Worm (Caenorhabditis elegans) whole organism, L4 larva: ENCODE data around the gene cnb-1.

Experiments used
- F37D6.2 ChIP-seq: sonication (generic microtip); optimal IDR thresholded peaks from 2 replicates; lab custom pipeline; 2016; ENCODE audit warnings: mild to moderate bottlenecking, missing genetic modification characterization, missing compliant biosample characterization
- F44E2.7 ChIP-seq: fragments of 200-800 bp; sonication (Bioruptor generic); IDR thresholded peaks from 2 replicates; pipeline ENCODE4 v2.1.2; 2022; ENCODE audit warnings: missing genetic modification characterization, missing compliant biosample characterization
- F49E8.2 ChIP-seq: sonication (generic microtip); optimal IDR thresholded peaks from 2 replicates; lab custom pipeline; 2016; ENCODE audit warnings: missing compliant biosample characterization, mild to moderate bottlenecking, missing genetic modification characterization, borderline replicate concordance
- T26A8.4 ChIP-seq: fragments of 200-800 bp; sonication (Bioruptor generic); IDR thresholded peaks from 2 replicates; pipeline ENCODE4 v1.3.6; 2022; ENCODE audit warnings: missing genetic modification characterization, missing compliant biosample characterization
- Y48G9A.11 ChIP-seq: fragments of 200-800 bp; sonication (Bioruptor generic); IDR thresholded peaks from 2 replicates; pipeline ENCODE4 v1.3.6; 2022; ENCODE audit warnings: missing genetic modification reagents, missing genetic modification characterization, missing compliant biosample characterization
- Y75B8A.6 ChIP-seq: fragments of 200-800 bp; sonication (Bioruptor generic); IDR thresholded peaks from 2 replicates; pipeline ENCODE4 v1.3.6; 2022; ENCODE audit warnings: missing genetic modification reagents, missing genetic modification characterization, missing compliant biosample characterization
- aly-2 ChIP-seq: sonication (generic microtip); optimal IDR thresholded peaks from 2 replicates; lab custom pipeline; 2018; ENCODE audit warnings: missing biosample characterization, missing genetic modification characterization
- ama-1 ChIP-seq: fragments of 150-350 bp; optimal IDR thresholded peaks from 2 replicates; lab custom pipeline; 2014; ENCODE audit warnings: inconsistent platforms, mixed read lengths
- attf-4 ChIP-seq: sonication (generic microtip); optimal IDR thresholded peaks from 3 replicates; lab custom pipeline; 2017; ENCODE audit warnings: missing biosample characterization, missing genetic modification characterization
- ceh-32 ChIP-seq: sonication (generic microtip); optimal IDR thresholded peaks from 2 replicates; lab custom pipeline; 2016; ENCODE audit warnings: mild to moderate bottlenecking, missing genetic modification characterization, missing compliant biosample characterization; ENCODE audit not compliant: poor library complexity
- ceh-44 ChIP-seq: fragments of 200-800 bp; sonication (Bioruptor generic); IDR thresholded peaks from 2 replicates; pipeline ENCODE4 v1.3.6; 2022; ENCODE audit warnings: missing genetic modification reagents, missing genetic modification characterization, missing compliant biosample characterization
- ces-1 ChIP-seq: fragments of 150-350 bp; sonication (generic microtip); optimal IDR thresholded peaks from 4 replicates; lab custom pipeline; 2014; ENCODE audit warnings: missing biosample characterization, missing genetic modification reagents, missing genetic modification characterization
- cey-2 ChIP-seq: sonication (generic microtip); optimal IDR thresholded peaks from 3 replicates; lab custom pipeline; 2017; ENCODE audit warnings: missing genetic modification characterization, mild to moderate bottlenecking, missing compliant biosample characterization, antibody characterized with exemption, borderline replicate concordance; ENCODE audit not compliant: insufficient read depth
- dmd-6 ChIP-seq: fragments of 200-800 bp; sonication (Bioruptor generic); IDR thresholded peaks from 2 replicates; pipeline ENCODE4 v1.3.6; 2022; ENCODE audit warnings: missing genetic modification reagents, missing genetic modification characterization, missing compliant biosample characterization
- dmd-8 ChIP-seq: fragments of 200-800 bp; sonication (Bioruptor generic); IDR thresholded peaks from 2 replicates; pipeline ENCODE4 v1.3.6; 2022; ENCODE audit warnings: missing genetic modification characterization, missing compliant biosample characterization
- dpl-1 ChIP-seq: fragments of 150-350 bp; optimal IDR thresholded peaks from 2 replicates; lab custom pipeline; 2014; ENCODE audit warnings: missing biosample characterization, missing genetic modification reagents, missing genetic modification characterization
- duxl-1 ChIP-seq: sonication (generic microtip); optimal IDR thresholded peaks from 2 replicates; lab custom pipeline; 2016; ENCODE audit warnings: mild to moderate bottlenecking, missing genetic modification characterization, moderate library complexity, missing compliant biosample characterization; ENCODE audit not compliant: poor library complexity
- dve-1 ChIP-seq: sonication (generic microtip); optimal IDR thresholded peaks from 2 replicates; lab custom pipeline; 2017; ENCODE audit warnings: antibody characterized with exemption, mild to moderate bottlenecking, missing genetic modification characterization, missing compliant biosample characterization; ENCODE audit not compliant: insufficient read depth
- egl-43 ChIP-seq: fragments of 200-800 bp; sonication (Bioruptor generic); IDR thresholded peaks from 2 replicates; pipeline ENCODE4 v1.3.6; 2022; ENCODE audit warnings: missing genetic modification reagents, missing genetic modification characterization, missing compliant biosample characterization
- gei-8 ChIP-seq: fragments of 200-800 bp; sonication (Bioruptor generic); optimal IDR thresholded peaks from 2 replicates; lab custom pipeline; 2018; ENCODE audit warnings: mild to moderate bottlenecking, missing genetic modification characterization, missing compliant biosample characterization
- hif-1 ChIP-seq, 2 experiments: sonication (generic microtip); optimal IDR thresholded peaks; 2 replicates each; lab custom pipeline; 2016 to 2017; ENCODE audit warnings: missing compliant biosample characterization in 2 of 2, missing genetic modification characterization in 2 of 2, missing genetic modification reagents in 2 of 2, missing genotype in 2 of 2, mild to moderate bottlenecking in 1 of 2
- hlh-11 ChIP-seq: fragments of 200-800 bp; sonication (Bioruptor generic); optimal IDR thresholded peaks from 2 replicates; lab custom pipeline; 2018; ENCODE audit warnings: mild to moderate bottlenecking, missing genetic modification characterization, missing compliant biosample characterization
- hlh-30 ChIP-seq: sonication (generic microtip); optimal IDR thresholded peaks from 2 replicates; lab custom pipeline; 2017; ENCODE audit warnings: antibody characterized with exemption, mild to moderate bottlenecking, missing genetic modification characterization, missing compliant biosample characterization; ENCODE audit not compliant: insufficient read depth
- hmg-1.1 ChIP-seq: fragments of 200-800 bp; sonication (Bioruptor generic); IDR thresholded peaks from 2 replicates; pipeline ENCODE4 v1.3.6; 2022; ENCODE audit warnings: missing genetic modification reagents, missing genetic modification characterization, missing compliant biosample characterization
- lin-1 ChIP-seq: fragments of 200-800 bp; sonication (Bioruptor generic); IDR thresholded peaks from 2 replicates; pipeline ENCODE4 v1.3.6; 2022; ENCODE audit warnings: missing genetic modification reagents, missing genetic modification characterization, missing compliant biosample characterization
- lin-15B ChIP-seq: fragments of 150-350 bp; sonication (generic microtip); optimal IDR thresholded peaks from 3 replicates; lab custom pipeline; 2014; ENCODE audit warnings: missing biosample characterization, missing genetic modification characterization
- lin-38 ChIP-seq: fragments of 200-800 bp; sonication (Bioruptor generic); IDR thresholded peaks from 2 replicates; pipeline ENCODE4 v1.3.6; 2022; ENCODE audit warnings: missing genetic modification reagents, missing genetic modification characterization, missing compliant biosample characterization
- mdt-29 ChIP-seq: fragments of 200-800 bp; sonication (Bioruptor generic); IDR thresholded peaks from 2 replicates; pipeline ENCODE4 v1.3.6; 2022; ENCODE audit warnings: missing genetic modification reagents, missing genetic modification characterization, missing compliant biosample characterization
- mep-1 ChIP-seq: fragments of 150-350 bp; sonication (generic microtip); optimal IDR thresholded peaks from 3 replicates; lab custom pipeline; 2014; ENCODE audit warnings: missing biosample characterization, missing genetic modification characterization
- mes-2 ChIP-seq: sonication (generic microtip); optimal IDR thresholded peaks from 2 replicates; lab custom pipeline; 2016; ENCODE audit warnings: missing genotype, mild to moderate bottlenecking, missing genetic modification characterization, missing compliant biosample characterization; ENCODE audit not compliant: poor library complexity, severe bottlenecking
- mxl-3 ChIP-seq: fragments of 200-800 bp; sonication (Bioruptor generic); optimal IDR thresholded peaks from 2 replicates; lab custom pipeline; 2018; ENCODE audit warnings: mild to moderate bottlenecking, missing genetic modification characterization, missing compliant biosample characterization
- nhr-102 ChIP-seq: sonication (generic microtip); optimal IDR thresholded peaks from 2 replicates; lab custom pipeline; 2016; ENCODE audit warnings: mild to moderate bottlenecking, missing genetic modification characterization, moderate library complexity, missing compliant biosample characterization
- nhr-11 ChIP-seq: fragments of 150-350 bp; optimal IDR thresholded peaks from 2 replicates; lab custom pipeline; 2014; ENCODE audit warnings: missing biosample characterization, missing genetic modification characterization
- nhr-111 ChIP-seq: fragments of 200-800 bp; sonication (Bioruptor generic); optimal IDR thresholded peaks from 2 replicates; lab custom pipeline; 2018; ENCODE audit warnings: mild to moderate bottlenecking, missing genetic modification characterization, missing compliant biosample characterization
- nhr-237 ChIP-seq: sonication (generic microtip); optimal IDR thresholded peaks from 2 replicates; lab custom pipeline; 2017; ENCODE audit warnings: missing biosample characterization, missing genetic modification characterization
- nhr-41 ChIP-seq: fragments of 200-800 bp; sonication (Bioruptor generic); IDR thresholded peaks from 2 replicates; pipeline ENCODE4 v1.3.6; 2022; ENCODE audit warnings: missing genetic modification reagents, missing genetic modification characterization, missing compliant biosample characterization
- nhr-76 ChIP-seq: fragments of 150-350 bp; optimal IDR thresholded peaks from 2 replicates; lab custom pipeline; 2014; ENCODE audit warnings: missing biosample characterization, missing genetic modification characterization
- nhr-77 ChIP-seq: fragments of 150-350 bp; optimal IDR thresholded peaks from 2 replicates; lab custom pipeline; 2014; ENCODE audit warnings: missing biosample characterization, missing genetic modification characterization
- pha-4 ChIP-seq, 2 experiments: fragments of 150-350 bp in 1 of 2; fragments of 200-800 bp in 1 of 2; sonication (Bioruptor generic) in 1 of 2; IDR thresholded peaks in 1 of 2; optimal IDR thresholded peaks in 1 of 2; 2 replicates each; pipeline versions ENCODE4 v1.3.6 to Lab custom; 2014 to 2022; ENCODE audit warnings: missing genetic modification characterization in 2 of 2, missing genetic modification reagents in 2 of 2, missing biosample characterization in 1 of 2, missing compliant biosample characterization in 1 of 2
- pqm-1 ChIP-seq: sonication (generic microtip); optimal IDR thresholded peaks from 2 replicates; lab custom pipeline; 2017; ENCODE audit warnings: missing biosample characterization, missing genetic modification characterization
- sdz-12 ChIP-seq: fragments of 200-800 bp; sonication (Bioruptor generic); optimal IDR thresholded peaks from 2 replicates; lab custom pipeline; 2018; ENCODE audit warnings: mild to moderate bottlenecking, missing genetic modification characterization, missing compliant biosample characterization
- snpc-1.2 ChIP-seq: fragments of 200-800 bp; sonication (Bioruptor generic); IDR thresholded peaks from 2 replicates; pipeline ENCODE4 v1.3.6; 2022; ENCODE audit warnings: missing genetic modification reagents, missing genetic modification characterization, missing compliant biosample characterization
- tag-97 ChIP-seq: fragments of 200-800 bp; sonication (Bioruptor generic); IDR thresholded peaks from 2 replicates; pipeline ENCODE4 v1.3.6; 2022; ENCODE audit warnings: missing genetic modification characterization, missing compliant biosample characterization
- tra-1 ChIP-seq: fragments of 200-800 bp; sonication (Bioruptor generic); IDR thresholded peaks from 2 replicates; pipeline ENCODE4 v1.3.6; 2022; ENCODE audit warnings: missing genetic modification reagents, missing genetic modification characterization, missing compliant biosample characterization
- unc-62 ChIP-seq, 3 experiments: fragments of 150-350 bp in 1 of 3; sonication (generic microtip); optimal IDR thresholded peaks in 2 of 3; peaks in 1 of 3; 1 replicate in 1 of 3; 2 replicates in 2 of 3; lab custom pipeline; 2014 to 2017; ENCODE audit warnings: missing biosample characterization in 3 of 3, missing genetic modification characterization in 3 of 3, missing genetic modification reagents in 3 of 3, missing genotype in 1 of 3
- zfp-3 ChIP-seq: fragments of 200-800 bp; sonication (Bioruptor generic); conservative IDR thresholded peaks from 2 replicates; pipeline ENCODE4 v1.3.6; 2022; ENCODE audit warnings: missing genetic modification reagents, missing genetic modification characterization, missing compliant biosample characterization
- zip-2 ChIP-seq: fragments of 150-350 bp; optimal IDR thresholded peaks from 2 replicates; lab custom pipeline; 2014; ENCODE audit warnings: missing biosample characterization, missing genetic modification characterization
- ztf-11 ChIP-seq: fragments of 150-350 bp; optimal IDR thresholded peaks from 2 replicates; lab custom pipeline; 2014; ENCODE audit warnings: missing biosample characterization, missing genetic modification characterization

cnb-1 gene

DNA sequence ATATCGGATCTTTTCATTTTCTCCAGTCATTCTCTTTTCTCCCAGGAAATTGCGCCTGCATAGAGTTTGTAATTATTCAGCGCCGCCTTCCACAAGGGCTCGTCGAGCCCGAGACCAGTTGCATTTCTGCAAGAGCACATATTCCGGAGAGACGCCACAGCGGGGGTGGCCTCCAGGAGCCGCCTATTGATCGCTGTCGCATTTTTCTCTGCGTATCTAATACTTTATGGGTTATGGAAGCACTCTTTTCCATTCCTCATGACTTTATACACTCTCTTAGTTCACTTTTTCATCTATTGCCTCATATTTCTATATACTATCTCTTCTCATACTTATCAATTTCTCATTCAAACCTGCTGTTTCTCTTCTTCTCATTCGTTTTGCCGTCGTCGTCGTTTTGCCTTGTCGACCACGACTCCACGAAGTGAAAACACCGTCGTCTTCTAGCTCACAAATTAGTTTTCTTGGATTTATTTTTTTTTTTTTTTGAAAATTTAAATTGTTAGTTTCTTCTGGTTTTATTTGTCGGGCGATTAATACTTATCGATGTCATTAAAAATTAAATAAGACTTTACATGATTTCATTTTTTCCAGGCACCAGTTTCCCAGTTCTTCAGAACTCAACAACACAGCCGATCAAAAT lies at the start of gene cnb-1:
Gene cnb-1 (plus strand): TSS at position 593 of the 643 bp plus-strand sequence.
- TF ChIP-seq ceh-44 (GFP tag; lab: Robert Waterston, UW): no peak
- no peak for TF ChIP-seq ama-1
- no peak for TF ChIP-seq duxl-1 (tag; lab: Kevin White, UChicago)
- peak; percentile 84 for TF ChIP-seq hlh-30 (tag; lab: Kevin White, UChicago)
- peak in 1 of 2 experiments; percentile 91 for TF ChIP-seq unc-62 (GFP tag; optimal IDR thresholded peaks at IDR 0.05 in 1 of 2; lab: Kevin White, UChicago)
- TF ChIP-seq unc-62 (tag; optimal IDR thresholded peaks at IDR 0.05; lab: Kevin White, UChicago): no peak
- no peak for TF ChIP-seq cey-2
- no peak for TF ChIP-seq tag-97
- TF ChIP-seq tra-1 (GFP tag; lab: Robert Waterston, UW): 0 out of 2 replicates have a peak, but pooled peaks have one; percentile 26
- peak; percentile 31 for TF ChIP-seq F37D6.2 (tag; lab: Kevin White, UChicago)
- TF ChIP-seq zip-2 (tag; lab: Kevin White, UChicago): no peak
- TF ChIP-seq lin-1 (GFP tag; lab: Robert Waterston, UW): no peak
- TF ChIP-seq attf-4 (tag; lab: Kevin White, UChicago): no peak
- TF ChIP-seq mxl-3 (GFP tag; lab: Kevin White, UChicago): no peak
- TF ChIP-seq ceh-32 (tag; lab: Kevin White, UChicago): no peak
- TF ChIP-seq Y75B8A.6 (GFP tag; lab: Robert Waterston, UW): no peak
- no peak for TF ChIP-seq mdt-29 (GFP tag; lab: Robert Waterston, UW)
- TF ChIP-seq nhr-77 (tag; lab: Kevin White, UChicago): no peak
- TF ChIP-seq nhr-102 (tag; lab: Kevin White, UChicago): no peak
- peak; percentile 24 for TF ChIP-seq nhr-11
- no peak for TF ChIP-seq zfp-3 (GFP tag; lab: Robert Waterston, UW)
- peak; percentile 77 for TF ChIP-seq dmd-6 (GFP tag; lab: Robert Waterston, UW)
- no peak for TF ChIP-seq F49E8.2 (tag; lab: Kevin White, UChicago)
- TF ChIP-seq snpc-1.2 (GFP tag; lab: Robert Waterston, UW): no peak
- no peak for TF ChIP-seq ztf-11
- peak; percentile 47; the same call in 1 of the 2 replicates for TF ChIP-seq pha-4 (GFP tag; IDR thresholded peaks at IDR 0.05; lab: Robert Waterston, UW)
- no peak for TF ChIP-seq pha-4 (tag; optimal IDR thresholded peaks at IDR 0.05; lab: Kevin White, UChicago)
- no peak for TF ChIP-seq dmd-8
- peak in 1 of 2 experiments; percentile 61 for TF ChIP-seq hif-1 (tag; optimal IDR thresholded peaks at IDR 0.05; lab: Kevin White, UChicago)
- TF ChIP-seq nhr-237 (tag; lab: Kevin White, UChicago): no peak
- no peak for TF ChIP-seq F44E2.7 (GFP tag; lab: Robert Waterston, UW)
- peak; percentile 14 for TF ChIP-seq ces-1
- TF ChIP-seq Y48G9A.11 (GFP tag; lab: Robert Waterston, UW): no peak
- TF ChIP-seq dve-1 (tag; lab: Kevin White, UChicago): peak; percentile 42
- TF ChIP-seq hlh-11 (tag; lab: Kevin White, UChicago): no peak
- 0 out of 2 replicates have a peak, but pooled peaks have one; percentile 36 for TF ChIP-seq T26A8.4 (GFP tag; lab: Robert Waterston, UW)
- no peak for TF ChIP-seq gei-8
- TF ChIP-seq lin-15B (tag; lab: Kevin White, UChicago): no peak
- no peak for TF ChIP-seq nhr-76
- peak; percentile 75 for TF ChIP-seq hmg-1.1 (GFP tag; lab: Robert Waterston, UW)
- peak; percentile 29 for TF ChIP-seq mes-2 (tag; lab: Kevin White, UChicago)
- TF ChIP-seq lin-38: peak; percentile 29
- no peak for TF ChIP-seq nhr-41 (GFP tag; lab: Robert Waterston, UW)
- TF ChIP-seq pqm-1 (tag; lab: Kevin White, UChicago): peak; percentile 19
- no peak for TF ChIP-seq sdz-12 (GFP tag; lab: Kevin White, UChicago)
- TF ChIP-seq dpl-1 (GFP tag; lab: Kevin White, UChicago): no peak
- TF ChIP-seq mep-1: peak; percentile 66
- no peak for TF ChIP-seq aly-2 (tag; lab: Kevin White, UChicago)
- TF ChIP-seq egl-43 (GFP tag; lab: Robert Waterston, UW): peak; percentile 73; the same call in 1 of the 2 replicates
- TF ChIP-seq nhr-111 (GFP tag; lab: Kevin White, UChicago): no peak
